Worm (Caenorhabditis elegans) whole organism, L4/young adult: ENCODE results near the gene smu-2.

Experiments used
- W03F9.2 ChIP-seq: fragments of 150-350 bp; optimal IDR thresholded peaks from 2 replicates; lab custom pipeline; 2014; ENCODE audit warnings: missing biosample characterization, missing genetic modification characterization
- him-1 ChIP-seq: sonication (generic microtip); optimal IDR thresholded peaks from 2 replicates; lab custom pipeline; 2016; ENCODE audit warnings: missing genotype, missing genetic modification reagents, missing genetic modification characterization, missing compliant biosample characterization

DNA sequence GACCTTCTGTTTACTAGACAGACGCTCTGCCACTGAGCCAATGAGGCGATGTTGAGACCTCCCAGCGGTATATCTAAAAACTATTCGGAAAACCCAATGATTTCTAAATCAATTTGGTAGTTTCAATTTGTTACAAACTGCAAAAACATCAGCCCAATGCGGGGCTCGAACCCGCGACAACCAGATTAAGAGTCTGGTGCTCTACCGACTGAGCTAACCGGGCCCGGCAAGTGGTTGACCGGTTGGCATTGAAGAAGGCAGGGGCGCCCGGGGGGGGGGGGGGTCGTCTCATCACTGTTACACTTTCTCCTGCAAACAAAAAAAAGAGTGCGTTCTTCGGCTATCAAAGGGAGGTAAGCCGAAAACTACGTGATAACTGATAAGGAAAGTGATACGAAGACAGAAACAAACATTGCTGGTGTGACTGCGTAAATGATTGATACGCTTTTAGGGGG is 42.9 kb upstream of the smu-2 start:
- no peak for TF ChIP-seq W03F9.2 (tag; lab: Kevin White, UChicago)
- TF ChIP-seq him-1 (tag; lab: Kevin White, UChicago): no peak
